Fruit fly (Drosophila melanogaster) whole organism, pupa: Measurements from ENCODE around the gene Sgt.

Experiments used
- CG8159 ChIP-seq: fragments of 200-800 bp; sonication (Bioruptor generic); optimal IDR thresholded peaks from 3 replicates; lab custom pipeline; 2018; ENCODE audit warnings: missing biosample characterization, mild to moderate bottlenecking, missing genetic modification characterization, moderate library complexity
- Pif1A ChIP-seq: fragments of 200-800 bp; sonication (Bioruptor generic); optimal IDR thresholded peaks from 3 replicates; lab custom pipeline; 2016; ENCODE audit warnings: missing biosample characterization, missing genetic modification characterization

- TF ChIP-seq Pif1A (GFP tag; lab: Kevin White, UChicago) (no peak), CG8159 (tag; lab: Kevin White, UChicago) (no peak)
Measured at dm6 chr2L:17425412-17425811, 46.0 kb upstream of the Sgt start.
